Fruit fly (Drosophila melanogaster) S2 (cell line): ENCODE data around the gene CG3345.

Experiments
- CG8478 ChIP-seq: fragments of >200 bp; optimal IDR thresholded peaks from 2 replicates; lab custom pipeline; 2018
- CTCF ChIP-seq, 2 experiments: fragments of >200 bp; optimal IDR thresholded peaks; 2 replicates each; lab custom pipeline; 2018

dm6 chr2L:219441-220033 lies 49.4 kb upstream of the CG3345 start:
- TF ChIP-seq CG8478 (lab: Kevin White, UChicago), result no peak
- TF ChIP-seq CTCF (optimal IDR thresholded peaks at IDR 0.05; lab: Kevin White, UChicago), result no peak
